Worm (Caenorhabditis elegans): Measurements from ENCODE around the gene dph-2.
A peak's percentile ranks its signal among the peaks of the same experiment; 100 is the strongest.

Gene dph-2

ce11 chrII:10705347-10705996 lies 8.6 kb downstream of the dph-2 start:
- TF ChIP-seq drap-1 (GFP tag; optimal IDR thresholded peaks at IDR 0.05) (no peak), unc-120 (tag; optimal IDR thresholded peaks at IDR 0.05; ENCODE audit: poor library complexity, severe bottlenecking) (no peak), snpc-4 (tag; optimal IDR thresholded peaks at IDR 0.05) (no peak), bed-3 (GFP tag; optimal IDR thresholded peaks at IDR 0.05) (no peak), ham-2 (GFP tag; optimal IDR thresholded peaks at IDR 0.05) (no peak), sptf-1 (tag; optimal IDR thresholded peaks at IDR 0.05) (no peak), ces-1 (GFP tag; optimal IDR thresholded peaks at IDR 0.05) (no peak), nhr-2 (tag; optimal IDR thresholded peaks at IDR 0.05) (no peak), ceh-83 (GFP tag; optimal IDR thresholded peaks at IDR 0.05) (no peak), hlh-1 (tag; optimal IDR thresholded peaks at IDR 0.05) (no peak), flh-1 (GFP tag; optimal IDR thresholded peaks at IDR 0.05) (no peak), lin-13 (tag; optimal IDR thresholded peaks at IDR 0.05) (no peak), pha-4 (tag; optimal IDR thresholded peaks at IDR 0.05) (no peak), lsy-2 (tag; optimal IDR thresholded peaks at IDR 0.05) (no peak), ceh-43 (GFP tag; optimal IDR thresholded peaks at IDR 0.05) (no peak), nhr-28 (tag; optimal IDR thresholded peaks at IDR 0.05) (no peak), nhr-76 (tag; optimal IDR thresholded peaks at IDR 0.05) (no peak), blmp-1 (tag; optimal IDR thresholded peaks at IDR 0.05) (no peak), elt-1 (tag; optimal IDR thresholded peaks at IDR 0.05; ENCODE audit: borderline replicate concordance, insufficient read depth) (no peak)

- no peak for TF ChIP-seq ces-1 (GFP tag; optimal IDR thresholded peaks at IDR 0.05)
- no peak for TF ChIP-seq ceh-83 (GFP tag; optimal IDR thresholded peaks at IDR 0.05)
- no peak for TF ChIP-seq drap-1 (GFP tag; optimal IDR thresholded peaks at IDR 0.05)
- TF ChIP-seq unc-39 (tag; optimal IDR thresholded peaks at IDR 0.05) = no peak
- no peak for TF ChIP-seq cnd-1 (tag; optimal IDR thresholded peaks at IDR 0.05)
- TF ChIP-seq elt-3 (tag; optimal IDR thresholded peaks at IDR 0.05) = no peak
These were observed 9.4 kb downstream of the dph-2 start, which contains the start of gene col-39 for ce11 chrII:10704575-10705170. col-39 (plus strand) TSS chrII:10704916.

- TF ChIP-seq blmp-1 (tag; optimal IDR thresholded peaks at IDR 0.05) (no peak), nhr-76 (tag; optimal IDR thresholded peaks at IDR 0.05) (no peak), ces-1 (GFP tag; optimal IDR thresholded peaks at IDR 0.05) (no peak), ceh-83 (GFP tag; optimal IDR thresholded peaks at IDR 0.05) (no peak), ztf-11 (tag; optimal IDR thresholded peaks at IDR 0.05) (no peak), pha-4 (tag; optimal IDR thresholded peaks at IDR 0.05) (no peak), sptf-1 (tag; optimal IDR thresholded peaks at IDR 0.05) (no peak), lin-13 (tag; optimal IDR thresholded peaks at IDR 0.05) (no peak), unc-62 (GFP tag; optimal IDR thresholded peaks at IDR 0.05) (no peak), ceh-39 (tag; optimal IDR thresholded peaks at IDR 0.05) (no peak)
These were observed 10.3 kb downstream of the dph-2 start, which contains the start of gene col-79 for ce11 chrII:10703594-10704384. col-79 (plus strand) TSS chrII:10703613.

ce11 chrII:10696060-10696459 lies 18.0 kb downstream of the dph-2 start:
- TF ChIP-seq sem-2 (GFP tag; optimal IDR thresholded peaks at IDR 0.05) (no peak), blmp-1 (tag; optimal IDR thresholded peaks at IDR 0.05) (no peak), ces-1 (GFP tag; optimal IDR thresholded peaks at IDR 0.05) (peak; percentile 96)

- TF ChIP-seq ceh-43 (GFP tag; optimal IDR thresholded peaks at IDR 0.05) = no peak
- no peak for TF ChIP-seq ceh-83 (GFP tag; optimal IDR thresholded peaks at IDR 0.05)
- TF ChIP-seq nhr-76 (tag; optimal IDR thresholded peaks at IDR 0.05) = no peak
- TF ChIP-seq flh-1 (GFP tag; optimal IDR thresholded peaks at IDR 0.05) = no peak
- TF ChIP-seq pha-4 (tag; optimal IDR thresholded peaks at IDR 0.05) = no peak
- TF ChIP-seq sptf-1 (tag; optimal IDR thresholded peaks at IDR 0.05) = no peak
- no peak for TF ChIP-seq zip-8 (tag; optimal IDR thresholded peaks at IDR 0.05)
- TF ChIP-seq nhr-28 (tag; optimal IDR thresholded peaks at IDR 0.05) = no peak
- TF ChIP-seq blmp-1 (tag; optimal IDR thresholded peaks at IDR 0.05) = no peak
- TF ChIP-seq sem-2 (GFP tag; optimal IDR thresholded peaks at IDR 0.05) = no peak
- TF ChIP-seq ces-1 (GFP tag; optimal IDR thresholded peaks at IDR 0.05) = no peak
- no peak for TF ChIP-seq M03D4.4 (tag; optimal IDR thresholded peaks at IDR 0.05)
- no peak for TF ChIP-seq mls-2 (tag; optimal IDR thresholded peaks at IDR 0.05)
- TF ChIP-seq elt-3 (tag; optimal IDR thresholded peaks at IDR 0.05) = no peak
- TF ChIP-seq ztf-11 (tag; optimal IDR thresholded peaks at IDR 0.05) = no peak
- TF ChIP-seq unc-39 (tag; optimal IDR thresholded peaks at IDR 0.05) = no peak
- no peak for TF ChIP-seq elt-1 (tag; optimal IDR thresholded peaks at IDR 0.05; ENCODE audit: borderline replicate concordance, insufficient read depth)
- no peak for TF ChIP-seq ham-2 (GFP tag; optimal IDR thresholded peaks at IDR 0.05)
- no peak for TF ChIP-seq mep-1 (tag; optimal IDR thresholded peaks at IDR 0.05)
These were observed 19.4 kb downstream of the dph-2 start, which contains the start of gene lgc-57 for ce11 chrII:10694713-10695112. lgc-57 (plus strand) TSS chrII:10695013.

Data from whole organism, mixed stage, embryonic.